Fruit fly (Drosophila melanogaster) whole organism, embryonic: ENCODE data around the gene osk.
A peak's percentile ranks its signal among the peaks of the same experiment; 100 is the strongest.

ENCODE experiments used
- CG10267 ChIP-seq: fragments of 200-800 bp; sonication (Bioruptor generic); optimal IDR thresholded peaks from 2 replicates; lab custom pipeline; 2018; ENCODE audit warnings: missing biosample characterization, mild to moderate bottlenecking, missing genetic modification characterization, moderate library complexity
- CG11456 ChIP-seq: fragments of 200-800 bp; sonication (Bioruptor generic); IDR thresholded peaks from 3 replicates; pipeline ENCODE4 v1.3.6; 2022; ENCODE audit warnings: missing biosample characterization, missing genetic modification characterization
- CG12391 ChIP-seq: fragments of 200-800 bp; sonication (Bioruptor generic); optimal IDR thresholded peaks from 3 replicates; lab custom pipeline; 2018; ENCODE audit warnings: missing biosample characterization, mild to moderate bottlenecking, missing genetic modification characterization, moderate library complexity
- CG13775 ChIP-seq: fragments of 200-800 bp; sonication (Bioruptor generic); optimal IDR thresholded peaks from 3 replicates; lab custom pipeline; 2017; ENCODE audit warnings: missing biosample characterization, mild to moderate bottlenecking, missing genetic modification characterization
- CG15269 ChIP-seq: fragments of 200-800 bp; sonication (Bioruptor generic); optimal IDR thresholded peaks from 2 replicates; lab custom pipeline; 2018; ENCODE audit warnings: missing biosample characterization, mild to moderate bottlenecking, missing genetic modification characterization, moderate library complexity
- CG15601 ChIP-seq: fragments of 200-800 bp; sonication (Bioruptor generic); optimal IDR thresholded peaks from 3 replicates; lab custom pipeline; 2019; ENCODE audit warnings: missing biosample characterization, mild to moderate bottlenecking, missing genetic modification characterization, moderate library complexity
- CG2712 ChIP-seq: fragments of 200-800 bp; optimal IDR thresholded peaks from 3 replicates; lab custom pipeline; 2019; ENCODE audit warnings: missing biosample characterization, mild to moderate bottlenecking, missing genetic modification characterization, moderate library complexity
- CG3726 ChIP-seq: fragments of 200-800 bp; sonication (Bioruptor generic); IDR thresholded peaks from 3 replicates; pipeline ENCODE4, ENCODE4 v1.3.6; 2022; ENCODE audit warnings: missing biosample characterization, missing genetic modification characterization
- CG7357 ChIP-seq: fragments of 200-800 bp; sonication (Bioruptor generic); IDR thresholded peaks from 3 replicates; pipeline ENCODE4 v1.3.6; 2022; ENCODE audit warnings: missing biosample characterization, missing genetic modification characterization
- CG7372 ChIP-seq: fragments of 200-800 bp; sonication (Bioruptor generic); IDR thresholded peaks from 2 replicates; pipeline ENCODE4 v1.3.6; 2022; ENCODE audit warnings: missing biosample characterization, missing genetic modification characterization
- CG9437 ChIP-seq: fragments of 200-800 bp; sonication (Bioruptor generic); optimal IDR thresholded peaks from 2 replicates; lab custom pipeline; 2018; ENCODE audit warnings: missing biosample characterization, mild to moderate bottlenecking, missing genetic modification characterization
- Camta ChIP-seq: fragments of 200-800 bp; sonication (Bioruptor generic); optimal IDR thresholded peaks from 2 replicates; lab custom pipeline; 2016; ENCODE audit warnings: missing biosample characterization, missing genetic modification characterization
- D ChIP-seq, 2 experiments: fragments of 200-800 bp in 1 of 2; fragments of >200 bp in 1 of 2; sonication (Bioruptor generic) in 1 of 2; optimal IDR thresholded peaks; 2 replicates in 1 of 2; 3 replicates in 1 of 2; lab custom pipeline; 2017; ENCODE audit warnings: mild to moderate bottlenecking in 1 of 2, missing biosample characterization in 1 of 2, missing genetic modification characterization in 1 of 2, missing genetic modification reagents in 1 of 2
- D19A ChIP-seq: fragments of 200-800 bp; optimal IDR thresholded peaks from 3 replicates; lab custom pipeline; 2019; ENCODE audit warnings: missing biosample characterization, mild to moderate bottlenecking, missing genetic modification characterization, moderate library complexity
- Doc2 ChIP-seq: fragments of 200-800 bp; sonication (Bioruptor generic); IDR thresholded peaks from 2 replicates; pipeline ENCODE4 v1.3.6; 2022; ENCODE audit warnings: missing biosample characterization, missing genetic modification characterization
- H2.0 ChIP-seq: fragments of 200-800 bp; sonication (Bioruptor generic); IDR thresholded peaks from 2 replicates; pipeline ENCODE4 v1.3.6; 2022; ENCODE audit warnings: missing biosample characterization, missing genetic modification characterization
- Hmr ChIP-seq: fragments of 200-800 bp; sonication (Bioruptor generic); optimal IDR thresholded peaks from 3 replicates; lab custom pipeline; 2017; ENCODE audit warnings: mild to moderate bottlenecking, missing biosample characterization, missing genetic modification reagents, missing genetic modification characterization
- Lpt ChIP-seq: fragments of >200 bp; optimal IDR thresholded peaks from 2 replicates; lab custom pipeline; 2018; ENCODE audit warnings: missing biosample characterization, missing genetic modification characterization
- NFAT ChIP-seq: fragments of 200-800 bp; sonication (Bioruptor generic); IDR thresholded peaks from 2 replicates; pipeline ENCODE4 v1.3.6; 2022; ENCODE audit warnings: missing biosample characterization, missing genetic modification characterization
- Nf-YA ChIP-seq: fragments of 200-800 bp; sonication (Bioruptor generic); IDR thresholded peaks from 2 replicates; pipeline ENCODE4 v1.3.6; 2022; ENCODE audit warnings: missing biosample characterization, missing genetic modification characterization
- Nf-YB ChIP-seq: fragments of 200-800 bp; sonication (Bioruptor generic); optimal IDR thresholded peaks from 3 replicates; lab custom pipeline; 2019; ENCODE audit warnings: missing biosample characterization, mild to moderate bottlenecking, missing genetic modification characterization, moderate library complexity
- Ssrp ChIP-seq: fragments of 200-800 bp; sonication (Bioruptor generic); optimal IDR thresholded peaks from 2 replicates; lab custom pipeline; 2018; ENCODE audit warnings: missing biosample characterization, mild to moderate bottlenecking, missing genetic modification characterization, moderate library complexity
- amos ChIP-seq: fragments of 200-800 bp; sonication (Bioruptor generic); IDR thresholded peaks from 2 replicates; pipeline ENCODE4 v1.3.6; 2022; ENCODE audit warnings: missing biosample characterization, missing genetic modification characterization; ENCODE audit not compliant: partially characterized antibody
- az2 ChIP-seq: fragments of 200-800 bp; sonication (Bioruptor generic); optimal IDR thresholded peaks from 3 replicates; lab custom pipeline; 2016; ENCODE audit warnings: missing biosample characterization, missing genetic modification characterization
- bsh ChIP-seq, 2 experiments: fragments of 200-800 bp; sonication (Bioruptor generic); optimal IDR thresholded peaks; 2 replicates each; lab custom pipeline; 2017 to 2018; ENCODE audit warnings: mild to moderate bottlenecking in 2 of 2, missing biosample characterization in 2 of 2, missing genetic modification characterization in 2 of 2, moderate library complexity in 1 of 2
- cwo ChIP-seq: fragments of 200-800 bp; sonication (Bioruptor generic); optimal IDR thresholded peaks from 3 replicates; lab custom pipeline; 2017; ENCODE audit warnings: missing biosample characterization, missing genetic modification characterization, mild to moderate bottlenecking, moderate library complexity, missing genetic modification reagents
- dpn ChIP-seq, 2 experiments: fragments of 200-800 bp; sonication (Bioruptor generic); optimal IDR thresholded peaks; 3 replicates each; lab custom pipeline; 2016; ENCODE audit warnings: missing biosample characterization in 2 of 2, missing genetic modification characterization in 2 of 2
- en ChIP-seq: fragments of 200-800 bp; sonication (Bioruptor generic); optimal IDR thresholded peaks from 2 replicates; lab custom pipeline; 2016; ENCODE audit warnings: missing biosample characterization, missing genetic modification characterization
- ewg ChIP-seq: fragments of 200-800 bp; sonication (Bioruptor generic); optimal IDR thresholded peaks from 3 replicates; lab custom pipeline; 2017; ENCODE audit warnings: mild to moderate bottlenecking, missing biosample characterization, missing genetic modification reagents, missing genetic modification characterization
- gsb ChIP-seq: fragments of 200-800 bp; sonication (Bioruptor generic); IDR thresholded peaks from 2 replicates; pipeline ENCODE4 v1.3.6; 2022; ENCODE audit warnings: missing biosample characterization, missing genetic modification characterization
- her ChIP-seq: fragments of 200-800 bp; sonication (Bioruptor generic); optimal IDR thresholded peaks from 2 replicates; lab custom pipeline; 2016; ENCODE audit warnings: missing biosample characterization, missing genetic modification characterization
- hkb ChIP-seq, 2 experiments: fragments of 200-800 bp in 1 of 2; fragments of >200 bp in 1 of 2; sonication (Bioruptor generic) in 1 of 2; IDR thresholded peaks in 1 of 2; optimal IDR thresholded peaks in 1 of 2; 2 replicates each; pipeline versions ENCODE4 v1.3.6 to Lab custom; 2017 to 2022; ENCODE audit warnings: missing biosample characterization in 1 of 2, missing genetic modification characterization in 1 of 2
- knrl ChIP-seq: fragments of 200-800 bp; sonication (Bioruptor generic); IDR thresholded peaks from 3 replicates; pipeline ENCODE4 v1.3.6; 2022; ENCODE audit warnings: missing biosample characterization, missing genetic modification characterization; ENCODE audit not compliant: partially characterized antibody
- lola ChIP-seq, 3 experiments: fragments of >200 bp in 2 of 3; fragments of 200-800 bp in 1 of 3; sonication (Bioruptor generic) in 1 of 3; optimal IDR thresholded peaks; 2 replicates each; lab custom pipeline; 2017 to 2019; ENCODE audit warnings: missing biosample characterization in 3 of 3, missing genetic modification characterization in 3 of 3, mild to moderate bottlenecking in 1 of 3, moderate library complexity in 1 of 3
- phol ChIP-seq: fragments of 200-800 bp; sonication (Bioruptor generic); optimal IDR thresholded peaks from 3 replicates; lab custom pipeline; 2018; ENCODE audit warnings: missing biosample characterization, mild to moderate bottlenecking, missing genetic modification characterization, moderate library complexity
- pros ChIP-seq: fragments of 200-800 bp; sonication (Bioruptor generic); optimal IDR thresholded peaks from 3 replicates; lab custom pipeline; 2019; ENCODE audit warnings: missing biosample characterization, mild to moderate bottlenecking, missing genetic modification characterization, moderate library complexity
- run ChIP-seq: fragments of 200-800 bp; sonication (Bioruptor generic); optimal IDR thresholded peaks from 3 replicates; lab custom pipeline; 2018; ENCODE audit warnings: missing biosample characterization, mild to moderate bottlenecking, missing genetic modification characterization
- scrt ChIP-seq: fragments of 200-800 bp; sonication (Bioruptor generic); optimal IDR thresholded peaks from 2 replicates; lab custom pipeline; 2018; ENCODE audit warnings: missing biosample characterization, mild to moderate bottlenecking, missing genetic modification characterization, moderate library complexity
- slou ChIP-seq: fragments of 200-800 bp; sonication (Bioruptor generic); optimal IDR thresholded peaks from 3 replicates; lab custom pipeline; 2016; ENCODE audit warnings: missing biosample characterization, missing genetic modification characterization
- tgo ChIP-seq: fragments of 200-800 bp; sonication (Bioruptor generic); IDR thresholded peaks from 3 replicates; pipeline ENCODE4 v1.3.6; 2022; ENCODE audit warnings: missing biosample characterization, missing genetic modification characterization
- ttk ChIP-seq: fragments of 200-800 bp; sonication (Bioruptor generic); IDR thresholded peaks from 2 replicates; pipeline ENCODE4 v2.1.2; 2022; ENCODE audit warnings: missing biosample characterization, missing genetic modification characterization
- twi ChIP-seq: fragments of 200-800 bp; optimal IDR thresholded peaks from 2 replicates; lab custom pipeline; 2019; ENCODE audit warnings: missing biosample characterization, mild to moderate bottlenecking, missing genetic modification characterization, moderate library complexity
- unpg ChIP-seq: fragments of 200-800 bp; sonication (Bioruptor generic); optimal IDR thresholded peaks from 3 replicates; lab custom pipeline; 2018; ENCODE audit warnings: missing biosample characterization, mild to moderate bottlenecking, missing genetic modification characterization, moderate library complexity

osk gene

dm6 chr3R:8960329-8960728, 25.4 kb downstream of the osk start (continued):
- TF ChIP-seq Hmr (GFP tag; lab: Kevin White, UChicago) (peak; percentile 3), ttk (GFP tag; lab: Robert Waterston, UW) (peak; percentile 49; the same call in 1 of the 2 replicates), Lpt (GFP tag; lab: Kevin White, UChicago) (no peak), run (peak; percentile 47), CG11456 (GFP tag; lab: Robert Waterston, UW) (no peak), CG13775 (peak; percentile 27), Ssrp (peak; percentile 77), cwo (peak; percentile 10), slou (GFP tag; lab: Kevin White, UChicago) (no peak), en (GFP tag; lab: Kevin White, UChicago) (no peak), scrt (GFP tag; lab: Kevin White, UChicago) (peak; percentile 5), pros (GFP tag; lab: Kevin White, UChicago) (no peak), Nf-YB (GFP tag; lab: Kevin White, UChicago) (peak; percentile 23), CG12391 (tag; lab: Kevin White, UChicago) (peak; percentile 69), CG15269 (peak; percentile 74), CG9437 (peak; percentile 58), unpg (GFP tag; lab: Kevin White, UChicago) (peak; percentile 72), hkb (optimal IDR thresholded peaks at IDR 0.05; lab: Kevin White, UChicago) (no peak), hkb (GFP tag; IDR thresholded peaks at IDR 0.05; lab: Robert Waterston, UW) (peak; percentile 58), dpn (GFP tag; optimal IDR thresholded peaks at IDR 0.05; lab: Kevin White, UChicago) (peak in 1 of 2 experiments; percentile 31), H2.0 (GFP tag; lab: Robert Waterston, UW) (peak; percentile 44), phol (tag; lab: Kevin White, UChicago) (peak; percentile 83), D (optimal IDR thresholded peaks at IDR 0.05; lab: Kevin White, UChicago) (no peak), D (GFP tag; optimal IDR thresholded peaks at IDR 0.05; lab: Kevin White, UChicago) (peak; percentile 53), CG3726 (no peak), CG10267 (tag; lab: Kevin White, UChicago) (peak; percentile 56), CG7372 (GFP tag; lab: Robert Waterston, UW) (no peak), bsh (GFP tag; optimal IDR thresholded peaks at IDR 0.05; lab: Kevin White, UChicago) (peak in 1 of 2 experiments; percentile 64), Nf-YA (GFP tag; lab: Robert Waterston, UW) (peak; percentile 31; the same call in 1 of the 2 replicates), ewg (GFP tag; lab: Kevin White, UChicago) (peak; percentile 48), amos (GFP tag; lab: Robert Waterston, UW) (no peak), tgo (GFP tag; lab: Robert Waterston, UW) (peak; percentile 73; the same call in 2 of the 3 replicates), twi (peak; percentile 5), gsb (GFP tag; lab: Robert Waterston, UW) (peak; percentile 33; the same call in 1 of the 2 replicates), her (GFP tag; lab: Kevin White, UChicago) (no peak), CG7357 (GFP tag; lab: Robert Waterston, UW) (0 out of 3 replicates have a peak, but pooled peaks have one; percentile 12), lola (GFP tag; optimal IDR thresholded peaks at IDR 0.05; lab: Kevin White, UChicago) (peak in 1 of 3 experiments; percentile 64), CG2712 (tag; lab: Kevin White, UChicago) (peak; percentile 77), Doc2 (GFP tag; lab: Robert Waterston, UW) (no peak), az2 (GFP tag; lab: Kevin White, UChicago) (peak; percentile 54), NFAT (no peak), D19A (tag; lab: Kevin White, UChicago) (peak; percentile 56), Camta (GFP tag; lab: Kevin White, UChicago) (no peak), CG15601 (tag; lab: Kevin White, UChicago) (peak; percentile 36), knrl (no peak)
